Worm (Caenorhabditis elegans) whole organism, L1 larva: ENCODE measurements around the gene pqn-53.

Experiments
- alr-1 ChIP-seq: fragments of 200-800 bp; sonication (Bioruptor generic); optimal IDR thresholded peaks from 2 replicates; lab custom pipeline; 2018; ENCODE audit warnings: borderline replicate concordance, mild to moderate bottlenecking, missing genetic modification characterization, missing compliant biosample characterization
- elt-2 ChIP-seq: sonication (generic microtip); optimal IDR thresholded peaks from 2 replicates; lab custom pipeline; 2016; ENCODE audit warnings: missing genetic modification characterization, mild to moderate bottlenecking, inconsistent platforms, missing compliant biosample characterization, missing genetic modification reagents
- lin-13 ChIP-seq: fragments of 150-350 bp; optimal IDR thresholded peaks from 2 replicates; lab custom pipeline; 2014; ENCODE audit warnings: missing biosample characterization, missing genetic modification reagents, missing genetic modification characterization
- lsy-2 ChIP-seq, 2 experiments: fragments of 150-350 bp; optimal IDR thresholded peaks; 2 replicates each; lab custom pipeline; 2014; ENCODE audit warnings: missing biosample characterization in 2 of 2, missing genetic modification characterization in 2 of 2
- mdl-1 ChIP-seq, 2 experiments: fragments of 150-350 bp; optimal IDR thresholded peaks; 2 replicates each; lab custom pipeline; 2014 to 2017; ENCODE audit warnings: missing biosample characterization in 2 of 2, missing genetic modification characterization in 2 of 2, inconsistent platforms in 1 of 2
- nhr-11 ChIP-seq: fragments of 150-350 bp; optimal IDR thresholded peaks from 2 replicates; lab custom pipeline; 2014; ENCODE audit warnings: missing biosample characterization, missing genetic modification characterization
- nhr-90 ChIP-seq: sonication (generic microtip); optimal IDR thresholded peaks from 2 replicates; lab custom pipeline; 2016; ENCODE audit warnings: mild to moderate bottlenecking, missing genetic modification characterization, missing compliant biosample characterization; ENCODE audit not compliant: poor library complexity
- sptf-1 ChIP-seq: fragments of 150-350 bp; optimal IDR thresholded peaks from 2 replicates; lab custom pipeline; 2014; ENCODE audit warnings: missing biosample characterization, missing genetic modification characterization
- zag-1 ChIP-seq: fragments of 150-350 bp; optimal IDR thresholded peaks from 2 replicates; lab custom pipeline; 2014; ENCODE audit warnings: missing biosample characterization, missing genetic modification characterization

DNA sequence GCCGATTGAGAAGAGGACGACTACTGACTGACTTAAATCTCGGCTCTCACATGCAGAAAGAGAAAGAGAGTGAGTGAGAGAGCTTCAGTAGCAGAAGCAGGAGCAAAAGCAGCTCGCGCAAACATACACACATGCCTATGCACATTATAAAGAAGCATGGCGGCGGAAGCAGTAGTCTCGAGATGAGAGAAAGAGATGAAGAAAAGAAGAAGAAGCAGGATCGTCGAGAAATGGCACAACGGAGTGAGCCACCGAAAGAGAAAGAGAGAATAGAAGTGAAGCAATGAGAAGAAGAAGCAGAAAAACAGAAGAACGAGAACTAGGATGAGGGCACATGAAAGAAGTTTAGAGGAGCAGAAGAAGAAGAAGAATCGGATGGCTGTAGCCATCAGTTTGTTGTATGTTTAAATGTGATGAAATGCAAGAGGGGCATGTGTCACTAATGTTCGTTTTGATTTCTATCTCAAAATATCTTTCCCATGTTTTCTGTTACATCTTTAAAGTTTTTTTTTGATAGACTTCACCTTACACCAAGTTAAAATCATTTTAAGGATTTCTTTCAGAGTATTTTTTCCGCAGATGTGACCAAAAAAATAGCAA is 38.2 kb downstream of the pqn-53 start:
- TF ChIP-seq sptf-1 (tag; lab: Kevin White, UChicago) = no peak
- TF ChIP-seq elt-2 (tag; lab: Kevin White, UChicago) = no peak
- no peak for TF ChIP-seq nhr-11
- TF ChIP-seq mdl-1 (tag; optimal IDR thresholded peaks at IDR 0.05; lab: Kevin White, UChicago) = peak in 1 of 2 experiments; percentile 29
- TF ChIP-seq nhr-90 (tag; lab: Kevin White, UChicago) = no peak
- no peak for TF ChIP-seq zag-1
- no peak for TF ChIP-seq alr-1 (tag; lab: Kevin White, UChicago)
- TF ChIP-seq lsy-2 (tag; optimal IDR thresholded peaks at IDR 0.05; lab: Kevin White, UChicago) = peak in 1 of 2 experiments; percentile 44
- no peak for TF ChIP-seq lin-13
